Fruit fly (Drosophila melanogaster): Measurements from ENCODE around the gene CG31269.

The CG31269 gene

DNA sequence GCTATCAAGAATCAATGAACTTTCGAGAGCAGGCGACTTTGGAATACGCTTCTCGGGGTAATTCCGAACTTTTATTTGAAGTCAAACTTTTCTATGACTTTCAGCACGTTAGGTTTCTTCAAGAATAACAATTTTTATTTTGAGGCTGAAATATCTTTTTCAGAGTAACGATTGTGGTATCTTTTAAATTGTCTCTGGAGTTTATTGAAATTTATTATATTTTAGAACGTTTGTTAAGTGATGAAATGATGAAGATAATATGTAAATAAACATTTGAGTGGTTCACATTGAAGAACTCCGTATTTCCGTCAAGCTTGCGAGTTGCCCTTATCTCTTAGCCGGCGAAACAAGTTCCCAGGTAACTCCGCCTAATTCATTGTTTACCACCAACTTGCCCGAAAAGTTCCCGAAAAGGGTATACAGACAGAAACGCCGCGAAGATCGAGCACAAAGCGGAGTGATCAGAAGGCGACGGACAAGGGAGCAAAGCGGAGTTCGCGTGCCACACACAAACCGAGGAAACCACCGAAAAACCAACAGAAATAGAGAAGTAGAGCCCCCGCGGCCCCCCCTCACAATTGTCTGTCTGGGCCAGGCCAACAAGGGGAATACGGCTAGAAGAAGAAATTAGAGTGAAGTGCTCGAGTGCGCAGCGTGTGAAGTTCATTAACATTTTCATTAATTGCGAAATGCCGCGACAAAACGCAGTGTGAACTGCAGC, 9.2 kb upstream of the CG31269 start (continued):
- TF ChIP-seq Dip3 (GFP tag; optimal IDR thresholded peaks at IDR 0.05) (no peak), CG17802 (tag; optimal IDR thresholded peaks at IDR 0.05) (no peak), CrebB (tag; optimal IDR thresholded peaks at IDR 0.05) (no peak), CG11696 (GFP tag; IDR thresholded peaks at IDR 0.05) (no peak), CG11560 (tag; IDR thresholded peaks at IDR 0.05) (no peak), CG11723 (GFP tag; optimal IDR thresholded peaks at IDR 0.05) (no peak), CG2712 (tag; optimal IDR thresholded peaks at IDR 0.05) (peak; percentile 68), CHES-1-like (GFP tag; optimal IDR thresholded peaks at IDR 0.05) (no peak), z (GFP tag; IDR thresholded peaks at IDR 0.05) (no peak), cwo (GFP tag; optimal IDR thresholded peaks at IDR 0.05) (no peak), CG17912 (GFP tag; optimal IDR thresholded peaks at IDR 0.05) (no peak), B-H2 (GFP tag; optimal IDR thresholded peaks at IDR 0.05) (no peak), Atf-2 (GFP tag; optimal IDR thresholded peaks at IDR 0.05) (no peak), wek (GFP tag; optimal IDR thresholded peaks at IDR 0.05) (no peak), dmrt11E (tag; optimal IDR thresholded peaks at IDR 0.05) (peak; percentile 62), Lim3 (GFP tag; IDR thresholded peaks at IDR 0.05) (no peak), tap (tag; optimal IDR thresholded peaks at IDR 0.05) (no peak), CG2129 (GFP tag; IDR thresholded peaks at IDR 0.05; ENCODE audit: partially characterized antibody) (no peak), CG3407 (GFP tag; optimal IDR thresholded peaks at IDR 0.05) (no peak), CG12744 (GFP tag; optimal IDR thresholded peaks at IDR 0.05) (no peak), Myb (GFP tag; optimal IDR thresholded peaks at IDR 0.05) (no peak), HLH54F (GFP tag; optimal IDR thresholded peaks at IDR 0.05) (no peak), peb (GFP tag; IDR thresholded peaks at IDR 0.05) (no peak), tna (GFP tag; IDR thresholded peaks at IDR 0.05; ENCODE audit: partially characterized antibody) (no peak), row (GFP tag; IDR thresholded peaks at IDR 0.05) (peak; percentile 53; the same call in 2 of the 3 replicates), CG1832 (GFP tag; optimal IDR thresholded peaks at IDR 0.05) (no peak), p53 (GFP tag; optimal IDR thresholded peaks at IDR 0.05) (no peak), CG11398 (GFP tag; optimal IDR thresholded peaks at IDR 0.05) (no peak), CG10147 (GFP tag; optimal IDR thresholded peaks at IDR 0.05) (no peak), CG9609 (GFP tag; optimal IDR thresholded peaks at IDR 0.05) (no peak), Dbx (GFP tag; IDR thresholded peaks at IDR 0.05) (no peak), phol (tag; optimal IDR thresholded peaks at IDR 0.05) (peak; percentile 44), prd (optimal IDR thresholded peaks at IDR 0.05) (no peak), prd (GFP tag; IDR thresholded peaks at IDR 0.05) (no peak), sug (tag; optimal IDR thresholded peaks at IDR 0.05) (no peak), Aef1 (GFP tag; IDR thresholded peaks at IDR 0.05) (no peak), CG34422 (GFP tag; IDR thresholded peaks at IDR 0.05) (no peak), Bgb (GFP tag; IDR thresholded peaks at IDR 0.05; ENCODE audit: partially characterized antibody) (no peak), CG7786 (GFP tag; optimal IDR thresholded peaks at IDR 0.05) (no peak), CG10959 (GFP tag; IDR thresholded peaks at IDR 0.05) (no peak), fru (optimal IDR thresholded peaks at IDR 0.05) (no peak), BtbVII (GFP tag; optimal IDR thresholded peaks at IDR 0.05) (no peak), CG13296 (GFP tag; optimal IDR thresholded peaks at IDR 0.05) (no peak), chinmo (GFP tag; IDR thresholded peaks at IDR 0.05; ENCODE audit: partially characterized antibody) (no peak), Nf-YC (tag; optimal IDR thresholded peaks at IDR 0.05) (no peak), HLH4C (GFP tag; IDR thresholded peaks at IDR 0.05; ENCODE audit: partially characterized antibody) (no peak), Pdp1 (GFP tag; optimal IDR thresholded peaks at IDR 0.05) (peak in 1 of 2 experiments; percentile 10), CG17829 (tag; optimal IDR thresholded peaks at IDR 0.05) (peak; percentile 32), CG10543 (GFP tag; optimal IDR thresholded peaks at IDR 0.05) (no peak), MTF-1 (GFP tag; optimal IDR thresholded peaks at IDR 0.05; ENCODE audit: borderline replicate concordance) (no peak), Tbp (GFP tag; optimal IDR thresholded peaks at IDR 0.05) (no peak)

Measured in whole organism, embryonic.